Fruit fly (Drosophila melanogaster) whole organism, prepupa: ENCODE measurements around the gene betaTub65B.

Source experiments
- Blimp-1 ChIP-seq: fragments of 200-800 bp; sonication (Bioruptor generic); optimal IDR thresholded peaks from 3 replicates; lab custom pipeline; 2017; ENCODE audit warnings: missing biosample characterization, missing genetic modification characterization, mild to moderate bottlenecking, moderate library complexity, missing genetic modification reagents
- CG11294 ChIP-seq: fragments of 200-800 bp; sonication (Bioruptor generic); IDR thresholded peaks from 2 replicates; pipeline ENCODE4 v1.3.6; 2022; ENCODE audit warnings: missing biosample characterization, missing genetic modification characterization
- CG1621 ChIP-seq: fragments of 200-800 bp; sonication (Bioruptor generic); optimal IDR thresholded peaks from 3 replicates; lab custom pipeline; 2018; ENCODE audit warnings: missing biosample characterization, mild to moderate bottlenecking, missing genetic modification characterization
- CG16779 ChIP-seq: fragments of 200-800 bp; sonication (Bioruptor generic); optimal IDR thresholded peaks from 3 replicates; lab custom pipeline; 2017; ENCODE audit warnings: missing biosample characterization, mild to moderate bottlenecking, missing genetic modification characterization
- CG32006 ChIP-seq: fragments of 200-800 bp; sonication (Bioruptor generic); optimal IDR thresholded peaks from 3 replicates; lab custom pipeline; 2017; ENCODE audit warnings: missing biosample characterization, mild to moderate bottlenecking, missing genetic modification characterization
- CG34406 ChIP-seq: fragments of 200-800 bp; sonication (Bioruptor generic); optimal IDR thresholded peaks from 3 replicates; lab custom pipeline; 2016; ENCODE audit warnings: missing biosample characterization, missing genetic modification characterization
- CG3919 ChIP-seq: fragments of 200-800 bp; sonication (Bioruptor generic); optimal IDR thresholded peaks from 3 replicates; lab custom pipeline; 2016; ENCODE audit warnings: missing biosample characterization, missing genetic modification characterization
- CG6276 ChIP-seq: fragments of 200-800 bp; sonication (Bioruptor generic); optimal IDR thresholded peaks from 2 replicates; lab custom pipeline; 2017; ENCODE audit warnings: missing biosample characterization, mild to moderate bottlenecking, missing genetic modification characterization
- CG6792 ChIP-seq: fragments of 200-800 bp; sonication (Bioruptor generic); optimal IDR thresholded peaks from 3 replicates; lab custom pipeline; 2016; ENCODE audit warnings: missing biosample characterization, missing genetic modification characterization
- CG8119 ChIP-seq: fragments of 200-800 bp; sonication (Bioruptor generic); IDR thresholded peaks from 3 replicates; pipeline ENCODE4 v1.3.6; 2022; ENCODE audit warnings: missing biosample characterization, missing genetic modification characterization
- CG8632 ChIP-seq: fragments of 200-800 bp; sonication (Bioruptor generic); optimal IDR thresholded peaks from 3 replicates; lab custom pipeline; 2016; ENCODE audit warnings: missing biosample characterization, missing genetic modification characterization
- CG9139 ChIP-seq: fragments of 200-800 bp; sonication (Bioruptor generic); optimal IDR thresholded peaks from 3 replicates; lab custom pipeline; 2017; ENCODE audit warnings: missing biosample characterization, mild to moderate bottlenecking, missing genetic modification characterization
- Eip78C ChIP-seq: fragments of 200-800 bp; sonication (Bioruptor generic); peaks from one replicate; lab custom pipeline; 2016; ENCODE audit warnings: missing biosample characterization, missing genetic modification characterization
- Eip93F ChIP-seq: fragments of 200-800 bp; sonication (Bioruptor generic); optimal IDR thresholded peaks from 2 replicates; lab custom pipeline; 2016; ENCODE audit warnings: missing biosample characterization, mild to moderate bottlenecking, missing genetic modification characterization
- Gug ChIP-seq: fragments of 200-800 bp; sonication (Bioruptor generic); IDR thresholded peaks from 2 replicates; pipeline ENCODE4 v1.3.6; 2022; ENCODE audit warnings: missing biosample characterization, missing genetic modification characterization
- Hr38 ChIP-seq: sonication (Bioruptor generic); optimal IDR thresholded peaks from 2 replicates; lab custom pipeline; 2016; ENCODE audit warnings: missing biosample characterization, missing genetic modification characterization
- Hr4 ChIP-seq: fragments of 200-800 bp; sonication (Bioruptor generic); optimal IDR thresholded peaks from 3 replicates; lab custom pipeline; 2016; ENCODE audit warnings: missing biosample characterization, missing genetic modification characterization
- Lpt ChIP-seq: fragments of 200-800 bp; sonication (Bioruptor generic); optimal IDR thresholded peaks from 3 replicates; lab custom pipeline; 2016; ENCODE audit warnings: missing biosample characterization, missing genetic modification characterization
- Met ChIP-seq: fragments of 200-800 bp; sonication (Bioruptor generic); optimal IDR thresholded peaks from 3 replicates; lab custom pipeline; 2016; ENCODE audit warnings: missing biosample characterization, missing genetic modification characterization
- OdsH ChIP-seq: fragments of 200-800 bp; sonication (Bioruptor generic); optimal IDR thresholded peaks from 3 replicates; lab custom pipeline; 2016; ENCODE audit warnings: missing biosample characterization, missing genetic modification characterization
- Smox ChIP-seq: fragments of 200-800 bp; sonication (Bioruptor generic); optimal IDR thresholded peaks from 3 replicates; lab custom pipeline; 2016; ENCODE audit warnings: missing biosample characterization, missing genetic modification characterization
- Sox14 ChIP-seq: fragments of 200-800 bp; sonication (Bioruptor generic); optimal IDR thresholded peaks from 3 replicates; lab custom pipeline; 2016; ENCODE audit warnings: missing biosample characterization, missing genetic modification characterization
- achi ChIP-seq: fragments of 200-800 bp; sonication (Bioruptor generic); optimal IDR thresholded peaks from 3 replicates; lab custom pipeline; 2016; ENCODE audit warnings: missing biosample characterization, missing genetic modification characterization
- acj6 ChIP-seq: fragments of 200-800 bp; sonication (Bioruptor generic); optimal IDR thresholded peaks from 3 replicates; lab custom pipeline; 2016; ENCODE audit warnings: missing biosample characterization, missing genetic modification characterization
- cyc ChIP-seq: fragments of 200-800 bp; sonication (Bioruptor generic); optimal IDR thresholded peaks from 3 replicates; lab custom pipeline; 2016; ENCODE audit warnings: missing biosample characterization, missing genetic modification characterization
- eg ChIP-seq: fragments of 200-800 bp; sonication (Bioruptor generic); IDR thresholded peaks from 3 replicates; pipeline ENCODE4 v1.3.6; 2022; ENCODE audit warnings: missing biosample characterization, missing genetic modification characterization
- esn ChIP-seq: fragments of 200-800 bp; sonication (Bioruptor generic); optimal IDR thresholded peaks from 2 replicates; lab custom pipeline; 2016; ENCODE audit warnings: missing biosample characterization, mild to moderate bottlenecking, missing genetic modification characterization, moderate library complexity
- fd85E ChIP-seq: fragments of 200-800 bp; sonication (Bioruptor generic); optimal IDR thresholded peaks from 3 replicates; lab custom pipeline; 2016; ENCODE audit warnings: missing biosample characterization, missing genetic modification characterization
- lz ChIP-seq: fragments of 200-800 bp; sonication (Bioruptor generic); optimal IDR thresholded peaks from 3 replicates; lab custom pipeline; 2016; ENCODE audit warnings: missing biosample characterization, missing genetic modification characterization
- net ChIP-seq: fragments of 200-800 bp; sonication (Bioruptor generic); optimal IDR thresholded peaks from 3 replicates; lab custom pipeline; 2016; ENCODE audit warnings: missing biosample characterization, missing genetic modification characterization
- salr ChIP-seq, 2 experiments: fragments of 200-800 bp; sonication (Bioruptor generic); optimal IDR thresholded peaks; 3 replicates each; lab custom pipeline; 2016 to 2018; ENCODE audit warnings: missing biosample characterization in 2 of 2, missing genetic modification characterization in 2 of 2, mild to moderate bottlenecking in 1 of 2
- svp ChIP-seq: fragments of 200-800 bp; sonication (Bioruptor generic); peaks from one replicate; lab custom pipeline; 2016; ENCODE audit warnings: missing biosample characterization, missing genetic modification characterization
- topi ChIP-seq: fragments of 200-800 bp; sonication (Bioruptor generic); optimal IDR thresholded peaks from 3 replicates; lab custom pipeline; 2016; ENCODE audit warnings: missing biosample characterization, missing genetic modification characterization

The betaTub65B gene

dm6 chr3L:6576709-6577108 lies 46.2 kb downstream of the betaTub65B start (continued):
- TF ChIP-seq CG8119 (GFP tag; lab: Robert Waterston, UW) (peak; percentile 62), CG8632 (GFP tag; lab: Kevin White, UChicago) (peak; percentile 61), esn (GFP tag; lab: Kevin White, UChicago) (no peak), Gug (GFP tag; lab: Robert Waterston, UW) (peak; percentile 60), Smox (GFP tag; lab: Kevin White, UChicago) (peak; percentile 64), Sox14 (GFP tag; lab: Kevin White, UChicago) (peak; percentile 59), fd85E (GFP tag; lab: Kevin White, UChicago) (no peak), CG6792 (GFP tag; lab: Kevin White, UChicago) (peak; percentile 54), Eip93F (GFP tag; lab: Kevin White, UChicago) (no peak), Blimp-1 (no peak), Hr38 (GFP tag; lab: Kevin White, UChicago) (no peak), achi (GFP tag; lab: Kevin White, UChicago) (peak; percentile 63), lz (GFP tag; lab: Kevin White, UChicago) (peak; percentile 48), cyc (peak; percentile 55)
- TF ChIP-seq, all 60 proteins: peak for 49

DNA sequence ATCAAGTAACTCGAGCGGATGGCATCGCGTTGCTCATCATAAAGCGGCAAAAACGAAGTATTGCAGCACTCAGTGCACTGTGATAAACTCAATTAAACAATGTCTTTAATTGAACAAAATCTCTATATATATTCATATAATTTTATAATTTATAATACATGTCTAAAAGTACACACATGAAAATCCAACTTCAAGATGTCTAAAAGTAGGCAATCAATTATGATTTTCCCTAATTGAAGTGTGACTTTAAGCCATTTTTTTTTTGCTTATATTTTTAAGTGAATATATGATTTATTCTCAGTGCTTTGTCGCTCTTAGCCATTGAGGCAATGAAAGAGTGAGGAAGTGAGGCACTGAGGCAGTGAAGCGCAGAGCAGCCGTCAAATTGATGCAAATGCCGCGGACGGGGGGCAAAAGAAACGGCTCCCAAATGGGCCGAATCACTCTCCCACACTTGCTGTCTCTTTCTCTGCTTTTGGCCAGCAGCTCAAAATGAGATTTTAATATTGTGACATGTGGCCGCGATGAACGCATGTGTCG lies 46.9 kb downstream of the betaTub65B start:
- TF ChIP-seq cyc (no peak), achi (GFP tag; lab: Kevin White, UChicago) (peak; percentile 34), Met (GFP tag; lab: Kevin White, UChicago) (no peak), topi (GFP tag; lab: Kevin White, UChicago) (peak; percentile 1), salr (GFP tag; optimal IDR thresholded peaks at IDR 0.05; lab: Kevin White, UChicago) (no peak), Eip93F (GFP tag; lab: Kevin White, UChicago) (no peak), acj6 (GFP tag; lab: Kevin White, UChicago) (peak; percentile 42), CG11294 (no peak), CG8119 (GFP tag; lab: Robert Waterston, UW) (0 out of 3 replicates have a peak, but pooled peaks have one; percentile 26), CG16779 (tag; lab: Kevin White, UChicago) (no peak), svp (peak; percentile 27), CG9139 (GFP tag; lab: Kevin White, UChicago) (no peak), OdsH (GFP tag; lab: Kevin White, UChicago) (peak; percentile 56), Hr4 (GFP tag; lab: Kevin White, UChicago) (peak; percentile 6), CG1621 (tag; lab: Kevin White, UChicago) (no peak), eg (GFP tag; lab: Robert Waterston, UW) (no peak), CG3919 (no peak), Lpt (GFP tag; lab: Kevin White, UChicago) (no peak), CG6276 (GFP tag; lab: Kevin White, UChicago) (no peak), CG32006 (GFP tag; lab: Kevin White, UChicago) (peak; percentile 12), Eip78C (GFP tag; lab: Kevin White, UChicago) (peak; percentile 69), net (GFP tag; lab: Kevin White, UChicago) (peak; percentile 16), CG34406 (GFP tag; lab: Kevin White, UChicago) (peak; percentile 16)
